Fruit fly (Drosophila melanogaster) S2 (cell line): ENCODE results near the gene CG8001.

Experiments used
- CG8478 ChIP-seq: fragments of >200 bp; optimal IDR thresholded peaks from 2 replicates; lab custom pipeline; 2018
- CTCF ChIP-seq, 2 experiments: fragments of >200 bp; optimal IDR thresholded peaks; 2 replicates each; lab custom pipeline; 2018

DNA sequence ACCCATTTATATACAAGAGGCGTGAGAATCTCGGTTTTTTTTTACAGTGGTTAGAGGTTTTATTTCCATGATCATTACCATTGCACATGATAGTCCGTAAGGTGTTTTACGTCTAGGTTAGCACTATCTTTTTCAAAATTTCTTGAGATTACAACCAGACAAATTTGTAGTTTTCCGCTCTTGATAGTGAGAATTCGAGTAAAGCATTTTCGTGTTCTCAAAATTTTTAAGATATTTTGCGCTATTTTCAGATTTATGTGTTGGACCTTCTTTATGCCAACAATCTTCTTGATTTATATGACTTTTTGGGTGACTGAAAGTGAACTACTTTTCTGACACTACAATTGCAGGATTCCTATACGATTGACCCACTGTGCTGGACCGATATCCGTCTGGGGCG, 14.9 kb upstream of the CG8001 start:
- TF ChIP-seq CG8478 (lab: Kevin White, UChicago), result no peak
- no peak for TF ChIP-seq CTCF (optimal IDR thresholded peaks at IDR 0.05; lab: Kevin White, UChicago)
